Fruit fly (Drosophila melanogaster) whole organism, embryonic: Measurements from ENCODE around the gene CG9114.

Source experiments
- Atf-2 ChIP-seq: fragments of 200-800 bp; sonication (Bioruptor generic); optimal IDR thresholded peaks from 2 replicates; lab custom pipeline; 2016; ENCODE audit warnings: missing biosample characterization, missing genetic modification characterization
- Awh ChIP-seq: fragments of 200-800 bp; sonication (Bioruptor generic); IDR thresholded peaks from 2 replicates; pipeline ENCODE4, ENCODE4 v1.3.6; 2022; ENCODE audit warnings: missing biosample characterization, missing genetic modification characterization
- CG10321 ChIP-seq: fragments of 200-800 bp; sonication (Bioruptor generic); IDR thresholded peaks from 2 replicates; pipeline ENCODE4 v1.3.6; 2022; ENCODE audit warnings: missing biosample characterization, missing genetic modification characterization
- CG12769 ChIP-seq: fragments of 200-800 bp; sonication (Bioruptor generic); optimal IDR thresholded peaks from 2 replicates; lab custom pipeline; 2019; ENCODE audit warnings: missing biosample characterization, mild to moderate bottlenecking, missing genetic modification characterization, moderate library complexity
- CG13287 ChIP-seq: fragments of 200-800 bp; sonication (Bioruptor generic); IDR thresholded peaks from 2 replicates; pipeline ENCODE4 v1.3.6; 2022; ENCODE audit warnings: missing biosample characterization, missing genetic modification characterization; ENCODE audit not compliant: partially characterized antibody
- CG14014 ChIP-seq: fragments of 200-800 bp; sonication (Bioruptor generic); IDR thresholded peaks from 2 replicates; pipeline ENCODE4 v1.3.6; 2022; ENCODE audit warnings: missing biosample characterization, missing genetic modification characterization
- CG14710 ChIP-seq: fragments of 200-800 bp; sonication (Bioruptor generic); optimal IDR thresholded peaks from 3 replicates; lab custom pipeline; 2019; ENCODE audit warnings: missing biosample characterization, mild to moderate bottlenecking, missing genetic modification characterization, moderate library complexity
- CG1602 ChIP-seq: fragments of 200-800 bp; sonication (Bioruptor generic); optimal IDR thresholded peaks from 3 replicates; lab custom pipeline; 2016; ENCODE audit warnings: missing biosample characterization, missing genetic modification characterization
- CG1832 ChIP-seq: fragments of 200-800 bp; sonication (Bioruptor generic); optimal IDR thresholded peaks from 2 replicates; lab custom pipeline; 2017; ENCODE audit warnings: missing biosample characterization, mild to moderate bottlenecking, missing genetic modification characterization, inconsistent platforms
- CG31441 ChIP-seq: fragments of 200-800 bp; sonication (Bioruptor generic); IDR thresholded peaks from 2 replicates; pipeline ENCODE4 v1.3.6; 2022; ENCODE audit warnings: missing biosample characterization, missing genetic modification characterization
- CG3163 ChIP-seq: fragments of 200-800 bp; sonication (Bioruptor generic); optimal IDR thresholded peaks from 3 replicates; lab custom pipeline; 2016; ENCODE audit warnings: missing biosample characterization, missing genetic modification characterization
- CG3838 ChIP-seq: fragments of 200-800 bp; sonication (Bioruptor generic); optimal IDR thresholded peaks from 3 replicates; lab custom pipeline; 2016; ENCODE audit warnings: missing biosample characterization, missing genetic modification characterization
- CG4360 ChIP-seq: fragments of 200-800 bp; sonication (Bioruptor generic); IDR thresholded peaks from 2 replicates; pipeline ENCODE4 v1.3.6; 2022; ENCODE audit warnings: missing biosample characterization, missing genetic modification characterization
- CG4820 ChIP-seq: fragments of 200-800 bp; sonication (Bioruptor generic); optimal IDR thresholded peaks from 3 replicates; lab custom pipeline; 2016; ENCODE audit warnings: missing biosample characterization, missing genetic modification characterization
- CTCF ChIP-seq: fragments of 200-800 bp; sonication (Bioruptor generic); optimal IDR thresholded peaks from 2 replicates; lab custom pipeline; 2017; ENCODE audit warnings: missing biosample characterization, mild to moderate bottlenecking, missing genetic modification characterization, moderate library complexity
- Dad ChIP-seq: fragments of 200-800 bp; sonication (Bioruptor generic); optimal IDR thresholded peaks from 3 replicates; lab custom pipeline; 2016; ENCODE audit warnings: missing biosample characterization, missing genetic modification characterization
- Doc3 ChIP-seq: fragments of 200-800 bp; sonication (Bioruptor generic); IDR thresholded peaks from 3 replicates; pipeline ENCODE4 v1.3.6; 2022; ENCODE audit warnings: missing biosample characterization, missing genetic modification characterization; ENCODE audit not compliant: partially characterized antibody
- Hmr ChIP-seq: fragments of 200-800 bp; sonication (Bioruptor generic); optimal IDR thresholded peaks from 3 replicates; lab custom pipeline; 2017; ENCODE audit warnings: mild to moderate bottlenecking, missing biosample characterization, missing genetic modification reagents, missing genetic modification characterization
- Jarid2 ChIP-seq: fragments of 200-800 bp; sonication (Bioruptor generic); optimal IDR thresholded peaks from 3 replicates; lab custom pipeline; 2017; ENCODE audit warnings: mild to moderate bottlenecking, missing biosample characterization, missing genetic modification reagents, missing genetic modification characterization
- Med ChIP-seq: fragments of 200-800 bp; sonication (Bioruptor generic); peaks from one replicate; lab custom pipeline; 2016; ENCODE audit warnings: missing biosample characterization, missing genetic modification characterization, mild to moderate bottlenecking, inconsistent platforms, moderate library complexity
- Nf-YC ChIP-seq: fragments of 200-800 bp; optimal IDR thresholded peaks from 3 replicates; lab custom pipeline; 2019; ENCODE audit warnings: missing biosample characterization, mild to moderate bottlenecking, missing genetic modification characterization, moderate library complexity
- Oli ChIP-seq: fragments of 200-800 bp; sonication (Bioruptor generic); optimal IDR thresholded peaks from 2 replicates; lab custom pipeline; 2018; ENCODE audit warnings: missing biosample characterization, mild to moderate bottlenecking, missing genetic modification characterization, moderate library complexity
- Pdp1 ChIP-seq, 2 experiments: fragments of 200-800 bp; sonication (Bioruptor generic); optimal IDR thresholded peaks; 3 replicates each; lab custom pipeline; 2016; ENCODE audit warnings: missing biosample characterization in 2 of 2, missing genetic modification characterization in 2 of 2, mild to moderate bottlenecking in 1 of 2, moderate library complexity in 1 of 2
- Scr ChIP-seq: fragments of 200-800 bp; sonication (Bioruptor generic); IDR thresholded peaks from 2 replicates; pipeline ENCODE4 v1.3.6; 2022; ENCODE audit warnings: missing biosample characterization, missing genetic modification characterization; ENCODE audit not compliant: partially characterized antibody
- Trl ChIP-seq, 3 experiments: fragments of >200 bp in 2 of 3; fragments of 200-800 bp in 1 of 3; sonication (Bioruptor generic) in 1 of 3; optimal IDR thresholded peaks; 2 replicates in 1 of 3; 3 replicates in 2 of 3; lab custom pipeline; 2016 to 2017; ENCODE audit warnings: missing biosample characterization in 1 of 3, missing genetic modification characterization in 1 of 3
- abd-A ChIP-seq: fragments of 200-800 bp; sonication (Bioruptor generic); optimal IDR thresholded peaks from 3 replicates; lab custom pipeline; 2019; ENCODE audit warnings: missing biosample characterization, mild to moderate bottlenecking, missing genetic modification characterization, moderate library complexity
- az2 ChIP-seq: fragments of 200-800 bp; sonication (Bioruptor generic); optimal IDR thresholded peaks from 3 replicates; lab custom pipeline; 2016; ENCODE audit warnings: missing biosample characterization, missing genetic modification characterization
- cg ChIP-seq: fragments of 200-800 bp; sonication (Bioruptor generic); optimal IDR thresholded peaks from 3 replicates; lab custom pipeline; 2019; ENCODE audit warnings: missing biosample characterization, mild to moderate bottlenecking, missing genetic modification characterization, moderate library complexity
- chinmo ChIP-seq: fragments of 200-800 bp; sonication (Bioruptor generic); IDR thresholded peaks from 4 replicates; pipeline ENCODE4 v1.3.6; 2022; ENCODE audit warnings: missing biosample characterization, missing genetic modification characterization; ENCODE audit not compliant: partially characterized antibody
- crol ChIP-seq: fragments of 200-800 bp; sonication (Bioruptor generic); IDR thresholded peaks from 2 replicates; pipeline ENCODE4 v1.3.6; 2022; ENCODE audit warnings: missing biosample characterization, missing genetic modification characterization
- dmrt99B ChIP-seq: fragments of 200-800 bp; sonication (Bioruptor generic); optimal IDR thresholded peaks from 2 replicates; lab custom pipeline; 2018; ENCODE audit warnings: missing biosample characterization, mild to moderate bottlenecking, missing genetic modification characterization, moderate library complexity
- ems ChIP-seq: fragments of 200-800 bp; sonication (Bioruptor generic); optimal IDR thresholded peaks from 3 replicates; lab custom pipeline; 2016; ENCODE audit warnings: missing biosample characterization, missing genetic modification characterization
- exex ChIP-seq: fragments of 200-800 bp; sonication (Bioruptor generic); optimal IDR thresholded peaks from 4 replicates; lab custom pipeline; 2018; ENCODE audit warnings: missing biosample characterization, mild to moderate bottlenecking, missing genetic modification characterization, moderate library complexity
- fd64A ChIP-seq: fragments of 200-800 bp; sonication (Bioruptor generic); optimal IDR thresholded peaks from 3 replicates; lab custom pipeline; 2018; ENCODE audit warnings: missing biosample characterization, mild to moderate bottlenecking, missing genetic modification characterization
- fru ChIP-seq: fragments of >200 bp; optimal IDR thresholded peaks from 2 replicates; lab custom pipeline; 2017
- ftz-f1 ChIP-seq: fragments of 200-800 bp; sonication (Bioruptor generic); optimal IDR thresholded peaks from 2 replicates; lab custom pipeline; 2016; ENCODE audit warnings: missing biosample characterization, missing genetic modification characterization
- gem ChIP-seq: fragments of 200-800 bp; sonication (Bioruptor generic); optimal IDR thresholded peaks from 2 replicates; lab custom pipeline; 2019; ENCODE audit warnings: missing biosample characterization, mild to moderate bottlenecking, missing genetic modification characterization, moderate library complexity
- grau ChIP-seq: fragments of 200-800 bp; optimal IDR thresholded peaks from 3 replicates; lab custom pipeline; 2019; ENCODE audit warnings: missing biosample characterization, mild to moderate bottlenecking, missing genetic modification characterization, moderate library complexity
- gsb-n ChIP-seq: fragments of 200-800 bp; sonication (Bioruptor generic); optimal IDR thresholded peaks from 3 replicates; lab custom pipeline; 2018; ENCODE audit warnings: missing biosample characterization, mild to moderate bottlenecking, missing genetic modification characterization
- lab ChIP-seq: fragments of 200-800 bp; sonication (Bioruptor generic); optimal IDR thresholded peaks from 3 replicates; lab custom pipeline; 2017; ENCODE audit warnings: missing biosample characterization, missing genetic modification characterization, mild to moderate bottlenecking, moderate library complexity, missing genetic modification reagents
- onecut ChIP-seq: fragments of 200-800 bp; sonication (Bioruptor generic); IDR thresholded peaks from 2 replicates; pipeline ENCODE4 v1.3.6; 2022; ENCODE audit warnings: missing biosample characterization, missing genetic modification characterization
- row ChIP-seq: fragments of 200-800 bp; sonication (Bioruptor generic); IDR thresholded peaks from 3 replicates; pipeline ENCODE4 v1.3.6; 2022; ENCODE audit warnings: missing biosample characterization, missing genetic modification characterization
- sens ChIP-seq: fragments of 200-800 bp; sonication (Bioruptor generic); peaks from one replicate; lab custom pipeline; 2016; ENCODE audit warnings: missing biosample characterization, missing genetic modification characterization
- slbo ChIP-seq: fragments of 200-800 bp; sonication (Bioruptor generic); IDR thresholded peaks from 2 replicates; pipeline ENCODE4 v1.3.6; 2022; ENCODE audit warnings: missing biosample characterization, missing genetic modification characterization
- sug ChIP-seq: fragments of 200-800 bp; optimal IDR thresholded peaks from 2 replicates; lab custom pipeline; 2019; ENCODE audit warnings: missing biosample characterization, mild to moderate bottlenecking, missing genetic modification characterization, moderate library complexity
- tio ChIP-seq: fragments of 200-800 bp; sonication (Bioruptor generic); optimal IDR thresholded peaks from 2 replicates; lab custom pipeline; 2017; ENCODE audit warnings: missing biosample characterization, missing genetic modification characterization, inconsistent platforms
- tll ChIP-seq, 2 experiments: fragments of 200-800 bp in 1 of 2; fragments of >200 bp in 1 of 2; sonication (Bioruptor generic) in 1 of 2; optimal IDR thresholded peaks; 2 replicates each; lab custom pipeline; 2017 to 2019; ENCODE audit warnings: missing biosample characterization in 2 of 2, missing genetic modification characterization in 2 of 2, mild to moderate bottlenecking in 1 of 2, moderate library complexity in 1 of 2
- vvl ChIP-seq: fragments of 200-800 bp; sonication (Bioruptor generic); IDR thresholded peaks from 2 replicates; pipeline ENCODE4 v1.3.6; 2022; ENCODE audit warnings: missing biosample characterization, missing genetic modification characterization

The CG9114 gene

dm6 chrX:15305975-15306909 is 26.7 kb downstream of the CG9114 start:
- TF ChIP-seq Oli (tag; lab: Kevin White, UChicago) (no peak), CG1602 (GFP tag; lab: Kevin White, UChicago) (no peak), ems (GFP tag; lab: Kevin White, UChicago) (no peak), CG1832 (GFP tag; lab: Kevin White, UChicago) (peak; percentile 71), chinmo (peak; percentile 84; the same call in 2 of the 4 replicates), CG31441 (GFP tag; lab: Robert Waterston, UW) (0 out of 2 replicates have a peak, but pooled peaks have one; percentile 16), CG12769 (tag; lab: Kevin White, UChicago) (no peak), fru (lab: Kevin White, UChicago) (no peak), az2 (GFP tag; lab: Kevin White, UChicago) (no peak), sens (GFP tag; lab: Kevin White, UChicago) (peak; percentile 87), Med (peak; percentile 75), abd-A (peak; percentile 42), Pdp1 (GFP tag; optimal IDR thresholded peaks at IDR 0.05; lab: Kevin White, UChicago) (peak in 1 of 2 experiments; percentile 29), Jarid2 (GFP tag; lab: Kevin White, UChicago) (no peak), dmrt99B (tag; lab: Kevin White, UChicago) (peak; percentile 1), Doc3 (no peak), CG14014 (GFP tag; lab: Robert Waterston, UW) (no peak), fd64A (GFP tag; lab: Kevin White, UChicago) (no peak), onecut (peak; percentile 68), sug (tag; lab: Kevin White, UChicago) (peak; percentile 8), lab (GFP tag; lab: Kevin White, UChicago) (peak; percentile 25), Trl (optimal IDR thresholded peaks at IDR 0.05; lab: Kevin White, UChicago) (peak; percentile 72 to 91), Trl (GFP tag; optimal IDR thresholded peaks at IDR 0.05; lab: Kevin White, UChicago) (no peak), Atf-2 (no peak), tll (GFP tag; optimal IDR thresholded peaks at IDR 0.05; lab: Kevin White, UChicago) (no peak), CG4360 (GFP tag; lab: Robert Waterston, UW) (peak; percentile 55), grau (tag; lab: Kevin White, UChicago) (no peak), CG14710 (tag; lab: Kevin White, UChicago) (no peak), ftz-f1 (peak; percentile 12), cg (no peak), Hmr (GFP tag; lab: Kevin White, UChicago) (peak; percentile 8), CG10321 (peak; percentile 81), CG13287 (peak; percentile 8; the same call in 1 of the 2 replicates), Nf-YC (peak; percentile 20), CTCF (peak; percentile 72), Awh (GFP tag; lab: Robert Waterston, UW) (no peak), CG3163 (GFP tag; lab: Kevin White, UChicago) (peak; percentile 57), vvl (GFP tag; lab: Robert Waterston, UW) (0 out of 2 replicates have a peak, but pooled peaks have one; percentile 23), Dad (no peak), CG4820 (no peak), gsb-n (no peak), CG3838 (GFP tag; lab: Kevin White, UChicago) (no peak), slbo (GFP tag; lab: Robert Waterston, UW) (no peak), exex (tag; lab: Kevin White, UChicago) (peak; percentile 12), tio (GFP tag; lab: Kevin White, UChicago) (no peak), row (GFP tag; lab: Robert Waterston, UW) (peak; percentile 30; the same call in 1 of the 3 replicates), gem (tag; lab: Kevin White, UChicago) (peak; percentile 12), crol (GFP tag; lab: Robert Waterston, UW) (peak; percentile 62), Scr (no peak)
